Fruit fly (Drosophila melanogaster): ENCODE results near the gene CG14990.

Gene CG14990

DNA sequence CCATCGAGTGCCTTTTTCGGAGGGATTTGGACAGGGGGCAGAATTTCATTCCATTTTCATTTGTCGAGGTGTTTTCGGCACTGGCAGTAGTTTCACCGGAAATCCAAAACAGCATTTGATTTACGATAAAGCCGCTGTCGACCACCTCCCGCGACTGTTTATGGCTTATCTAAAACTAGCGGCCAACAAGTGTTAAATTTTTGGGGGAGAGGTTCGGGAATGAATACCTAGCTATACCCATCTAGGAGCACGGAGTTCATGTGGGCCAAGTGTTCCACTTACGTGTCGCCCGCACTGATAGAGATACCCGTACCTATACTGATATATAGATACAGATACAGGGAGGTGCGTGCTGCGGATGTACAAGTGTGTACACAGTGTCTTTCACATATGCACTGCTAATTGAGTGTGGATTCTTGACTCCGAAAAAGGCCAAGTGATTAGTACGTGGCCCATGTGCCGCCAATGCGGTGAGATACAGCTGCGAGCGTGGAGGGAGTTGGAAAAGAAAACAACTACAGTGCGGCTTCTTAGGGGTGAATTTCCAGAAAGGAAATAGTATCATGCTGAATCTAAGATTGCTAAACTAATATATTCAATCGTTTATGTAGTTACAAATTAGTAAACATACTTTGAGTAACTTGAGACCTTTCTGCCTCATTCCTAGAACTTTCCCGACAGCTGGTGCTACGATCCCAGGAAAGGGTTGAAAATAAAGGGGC is 26.8 kb downstream of the CG14990 start (continued):
- TF ChIP-seq D19B (GFP tag; optimal IDR thresholded peaks at IDR 0.05) (no peak), h (optimal IDR thresholded peaks at IDR 0.05) (no peak), slou (GFP tag; optimal IDR thresholded peaks at IDR 0.05) (no peak), CrebB (tag; optimal IDR thresholded peaks at IDR 0.05) (no peak), CG8359 (GFP tag; optimal IDR thresholded peaks at IDR 0.05; ENCODE audit: borderline replicate concordance) (no peak), zfh2 (GFP tag; optimal IDR thresholded peaks at IDR 0.05) (no peak), CG1647 (GFP tag; optimal IDR thresholded peaks at IDR 0.05) (no peak), wdn (GFP tag; IDR thresholded peaks at IDR 0.05) (no peak), pfk (GFP tag; optimal IDR thresholded peaks at IDR 0.05) (peak; percentile 24), CG14050 (GFP tag; IDR thresholded peaks at IDR 0.05) (no peak), jing (GFP tag; optimal IDR thresholded peaks at IDR 0.05) (no peak), Oaz (GFP tag; IDR thresholded peaks at IDR 0.05) (no peak), eyg (GFP tag; optimal IDR thresholded peaks at IDR 0.05) (no peak), Atf-2 (GFP tag; optimal IDR thresholded peaks at IDR 0.05) (no peak), zf30C (GFP tag; optimal IDR thresholded peaks at IDR 0.05) (no peak), cg (GFP tag; optimal IDR thresholded peaks at IDR 0.05) (peak; percentile 38), CG8944 (GFP tag; optimal IDR thresholded peaks at IDR 0.05) (no peak), CG3163 (GFP tag; optimal IDR thresholded peaks at IDR 0.05) (no peak), CG18599 (GFP tag; optimal IDR thresholded peaks at IDR 0.05) (peak; percentile 12), CG9437 (GFP tag; optimal IDR thresholded peaks at IDR 0.05) (no peak), maf-S (GFP tag; optimal IDR thresholded peaks at IDR 0.05) (no peak), Hmr (GFP tag; optimal IDR thresholded peaks at IDR 0.05) (peak; percentile 3), Ptx1 (GFP tag; IDR thresholded peaks at IDR 0.05) (no peak), CG2678 (tag; optimal IDR thresholded peaks at IDR 0.05) (no peak), Bteb2 (GFP tag; optimal IDR thresholded peaks at IDR 0.05) (no peak), CG4617 (GFP tag; optimal IDR thresholded peaks at IDR 0.05; ENCODE audit: borderline replicate concordance) (no peak), disco-r (GFP tag; optimal IDR thresholded peaks at IDR 0.05) (no peak), CG14860 (GFP tag; IDR thresholded peaks at IDR 0.05; ENCODE audit: partially characterized antibody) (no peak), Sox100B (GFP tag; optimal IDR thresholded peaks at IDR 0.05) (no peak), gem (tag; optimal IDR thresholded peaks at IDR 0.05) (peak; percentile 17), dmrt99B (tag; optimal IDR thresholded peaks at IDR 0.05) (peak; percentile 5), p53 (GFP tag; optimal IDR thresholded peaks at IDR 0.05) (no peak), chm (GFP tag; IDR thresholded peaks at IDR 0.05) (0 out of 2 replicates have a peak, but pooled peaks have one; percentile 9), chinmo (GFP tag; IDR thresholded peaks at IDR 0.05; ENCODE audit: partially characterized antibody) (no peak), Ets97D (GFP tag; optimal IDR thresholded peaks at IDR 0.05) (peak; percentile 4), CG15479 (GFP tag; optimal IDR thresholded peaks at IDR 0.05) (no peak), CG13624 (GFP tag; optimal IDR thresholded peaks at IDR 0.05) (no peak), Dip2 (GFP tag; IDR thresholded peaks at IDR 0.05) (no peak), trh (GFP tag; optimal IDR thresholded peaks at IDR 0.05) (no peak), CG9876 (GFP tag; optimal IDR thresholded peaks at IDR 0.05) (no peak), CG9797 (GFP tag; optimal IDR thresholded peaks at IDR 0.05) (no peak), sug (tag; optimal IDR thresholded peaks at IDR 0.05) (peak; percentile 72), Bgb (GFP tag; IDR thresholded peaks at IDR 0.05; ENCODE audit: partially characterized antibody) (no peak), wor (GFP tag; IDR thresholded peaks at IDR 0.05) (no peak), en (GFP tag; optimal IDR thresholded peaks at IDR 0.05) (no peak), Usf (GFP tag; optimal IDR thresholded peaks at IDR 0.05) (no peak), Eip74EF (GFP tag; optimal IDR thresholded peaks at IDR 0.05) (no peak), MESR4 (GFP tag; optimal IDR thresholded peaks at IDR 0.05) (no peak), crol (GFP tag; IDR thresholded peaks at IDR 0.05) (0 out of 2 replicates have a peak, but pooled peaks have one; percentile 12), CG8281 (tag; optimal IDR thresholded peaks at IDR 0.05) (no peak)

Measured in whole organism, embryonic.